Worm (Caenorhabditis elegans): ENCODE results near the gene C14C10.1.

Gene C14C10.1

DNA sequence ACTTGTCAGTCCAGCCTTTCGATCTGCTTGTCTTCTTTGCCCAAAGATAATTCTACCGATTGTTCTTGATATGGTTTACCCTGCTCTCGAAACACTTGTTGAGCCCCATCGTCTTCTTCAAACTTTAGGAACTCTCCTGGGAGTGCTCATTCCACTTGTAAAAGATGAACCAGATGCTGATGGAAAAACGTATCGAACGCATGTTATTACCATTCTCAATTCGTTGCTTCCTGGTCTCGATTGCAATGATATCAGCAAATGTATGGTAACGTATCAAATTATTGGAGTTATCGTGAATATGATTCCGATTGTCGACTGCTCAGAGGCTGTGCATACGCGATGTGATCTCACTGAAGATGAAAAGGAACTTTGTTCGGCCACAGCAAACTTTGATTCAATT lies 13.7 kb downstream of the C14C10.1 start:
- no peak for TF ChIP-seq aly-2 (tag; optimal IDR thresholded peaks at IDR 0.05)
- no peak for TF ChIP-seq nhr-47 (tag; optimal IDR thresholded peaks at IDR 0.05)
- no peak for TF ChIP-seq unc-130 (tag; optimal IDR thresholded peaks at IDR 0.05)
- TF ChIP-seq zip-4 (GFP tag; optimal IDR thresholded peaks at IDR 0.05): no peak
- no peak for TF ChIP-seq snu-23 (GFP tag; optimal IDR thresholded peaks at IDR 0.05)
- no peak for TF ChIP-seq fkh-4 (tag; optimal IDR thresholded peaks at IDR 0.05; ENCODE audit: borderline replicate concordance)
- TF ChIP-seq nhr-77 (tag; optimal IDR thresholded peaks at IDR 0.05): no peak

DNA sequence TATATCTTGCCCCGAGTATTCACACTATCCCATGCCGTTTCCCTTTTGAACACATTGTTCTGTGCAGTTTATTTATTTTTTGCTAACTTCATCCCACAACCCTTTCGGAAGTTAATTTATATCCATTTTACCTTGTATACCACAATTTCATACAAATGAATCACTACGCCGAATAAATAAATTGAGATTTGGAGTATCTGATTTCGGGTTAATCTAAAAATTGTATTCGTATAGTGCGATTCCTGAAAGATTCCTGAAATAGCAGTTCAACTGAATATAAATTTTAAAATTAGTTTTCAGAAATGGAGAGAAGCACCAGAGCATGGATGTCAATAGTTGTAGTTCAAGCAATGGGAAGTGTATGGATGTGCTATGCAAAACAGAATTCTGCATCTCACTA lies 19.0 kb downstream of the C14C10.1 start, which contains the start of gene erg-28:
Gene erg-28 (plus strand): TSS at position 301 of the 400 bp plus-strand sequence.
- TF ChIP-seq ets-5 (GFP tag; IDR thresholded peaks at IDR 0.05) (no peak), hlh-17 (GFP tag; optimal IDR thresholded peaks at IDR 0.05; ENCODE audit: borderline replicate concordance) (no peak), hlh-4 (tag; optimal IDR thresholded peaks at IDR 0.05) (no peak), aly-2 (tag; optimal IDR thresholded peaks at IDR 0.05) (no peak), elt-3 (tag; optimal IDR thresholded peaks at IDR 0.05) (no peak), ama-1 (optimal IDR thresholded peaks at IDR 0.05) (no peak), ceh-63 (GFP tag; optimal IDR thresholded peaks at IDR 0.05) (no peak), pag-3 (tag; optimal IDR thresholded peaks at IDR 0.05; ENCODE audit: borderline replicate concordance, insufficient read depth) (no peak), snu-23 (GFP tag; optimal IDR thresholded peaks at IDR 0.05) (no peak), nhr-85 (tag) (no peak), blmp-1 (tag; optimal IDR thresholded peaks at IDR 0.05) (no peak), mef-2 (tag; optimal IDR thresholded peaks at IDR 0.05) (no peak), hpl-2 (GFP tag; optimal IDR thresholded peaks at IDR 0.05) (no peak), egl-13 (tag; optimal IDR thresholded peaks at IDR 0.05) (no peak), zip-4 (GFP tag; optimal IDR thresholded peaks at IDR 0.05) (no peak), nhr-84 (tag; optimal IDR thresholded peaks at IDR 0.05) (no peak), elt-2 (tag; optimal IDR thresholded peaks at IDR 0.05) (no peak), ceh-90 (tag; optimal IDR thresholded peaks at IDR 0.05) (no peak)

DNA sequence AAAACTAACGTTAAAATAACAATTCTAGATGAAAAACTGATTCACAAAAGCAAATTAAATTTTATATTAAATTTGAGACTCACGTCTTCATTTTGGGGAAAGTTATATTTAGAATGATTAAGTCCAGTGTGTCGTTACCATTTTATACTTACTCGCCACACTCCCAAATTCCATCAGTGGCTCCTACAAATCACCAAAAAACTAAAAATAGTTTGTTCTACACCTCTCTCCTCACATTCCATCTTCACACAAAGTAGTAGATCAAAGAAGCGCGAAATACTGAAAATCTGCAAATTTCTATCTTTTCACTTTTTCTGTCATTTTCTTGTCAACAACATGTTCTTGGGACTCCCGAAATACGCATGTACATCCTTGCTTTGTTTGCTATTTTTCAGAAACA lies 20.7 kb downstream of the C14C10.1 start, which contains the start of gene ZC116.5:
Gene ZC116.5 (minus strand): TSS at position 101 of the 400 bp plus-strand sequence.
- no peak for TF ChIP-seq unc-62 (GFP tag; optimal IDR thresholded peaks at IDR 0.05)
- no peak for TF ChIP-seq fos-1 (tag; optimal IDR thresholded peaks at IDR 0.05)
- TF ChIP-seq tbx-2 (tag; optimal IDR thresholded peaks at IDR 0.05): no peak
- TF ChIP-seq dpl-1 (GFP tag; optimal IDR thresholded peaks at IDR 0.05): no peak
- no peak for TF ChIP-seq nhr-12 (tag; optimal IDR thresholded peaks at IDR 0.05)
- no peak for TF ChIP-seq pax-3 (tag; optimal IDR thresholded peaks at IDR 0.05)
- TF ChIP-seq nhr-71 (tag; optimal IDR thresholded peaks at IDR 0.05): no peak
- TF ChIP-seq F16B12.6 (tag; optimal IDR thresholded peaks at IDR 0.05): no peak
- TF ChIP-seq hlh-17 (GFP tag; optimal IDR thresholded peaks at IDR 0.05; ENCODE audit: borderline replicate concordance): no peak
- TF ChIP-seq grh-1 (GFP tag; IDR thresholded peaks at IDR 0.05): no peak
- TF ChIP-seq mef-2 (tag; optimal IDR thresholded peaks at IDR 0.05): no peak

DNA sequence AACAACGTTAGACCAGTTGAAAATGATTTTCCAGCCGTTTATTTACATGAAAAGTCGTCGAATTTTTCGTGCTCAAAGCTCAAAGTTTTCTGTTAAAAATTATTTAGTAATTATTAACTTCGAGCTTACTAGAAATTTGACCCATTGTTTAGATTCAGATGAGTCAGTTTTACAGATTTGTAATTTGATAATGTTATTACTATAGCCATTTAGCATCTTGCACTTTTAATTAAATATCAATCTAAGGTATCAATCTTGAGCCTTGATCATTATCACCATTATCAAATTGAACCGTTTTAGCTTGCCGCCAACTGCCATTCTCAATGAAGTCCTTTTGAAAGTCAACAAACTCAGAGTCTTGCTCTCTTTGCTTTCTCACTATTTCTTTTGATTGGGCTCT lies 21.4 kb downstream of the C14C10.1 start, which contains the start of gene ZC116.1:
Gene ZC116.1 (plus strand): TSS at position 301 of the 400 bp plus-strand sequence.
- TF ChIP-seq lin-15B (tag; optimal IDR thresholded peaks at IDR 0.05) (no peak), fos-1 (tag; optimal IDR thresholded peaks at IDR 0.05) (no peak), ceh-63 (GFP tag; optimal IDR thresholded peaks at IDR 0.05) (no peak), ets-5 (GFP tag; IDR thresholded peaks at IDR 0.05) (no peak), skn-1 (tag; optimal IDR thresholded peaks at IDR 0.05) (no peak), elt-2 (tag; optimal IDR thresholded peaks at IDR 0.05) (no peak), vab-15 (tag; optimal IDR thresholded peaks at IDR 0.05) (no peak), nhr-77 (tag; optimal IDR thresholded peaks at IDR 0.05) (no peak), aly-2 (tag; optimal IDR thresholded peaks at IDR 0.05) (no peak), tbx-2 (tag; optimal IDR thresholded peaks at IDR 0.05) (no peak), sox-4 (tag; optimal IDR thresholded peaks at IDR 0.05) (no peak), ceh-8 (GFP tag; optimal IDR thresholded peaks at IDR 0.05) (no peak)
